Fruit fly (Drosophila melanogaster) whole organism, pupa: ENCODE measurements around the gene CG12811.

ENCODE experiments used
- CG32121 ChIP-seq: fragments of 200-800 bp; sonication (Bioruptor generic); IDR thresholded peaks from 2 replicates; pipeline ENCODE4 v1.3.6; 2022; ENCODE audit warnings: missing biosample characterization, missing genetic modification characterization
- EcR ChIP-seq: fragments of 200-800 bp; sonication (Bioruptor generic); optimal IDR thresholded peaks from 3 replicates; lab custom pipeline; 2019; ENCODE audit warnings: missing biosample characterization, missing genetic modification characterization, mild to moderate bottlenecking, moderate library complexity, missing genetic modification reagents

dm6 chr3R:10048775-10048841 lies at the start of gene CG12811:
- TF ChIP-seq EcR (GFP tag; lab: Kevin White, UChicago) (no peak), CG32121 (no peak)
